Worm (Caenorhabditis elegans): Measurements from ENCODE around the gene F17C8.3.

F17C8.3 gene

DNA sequence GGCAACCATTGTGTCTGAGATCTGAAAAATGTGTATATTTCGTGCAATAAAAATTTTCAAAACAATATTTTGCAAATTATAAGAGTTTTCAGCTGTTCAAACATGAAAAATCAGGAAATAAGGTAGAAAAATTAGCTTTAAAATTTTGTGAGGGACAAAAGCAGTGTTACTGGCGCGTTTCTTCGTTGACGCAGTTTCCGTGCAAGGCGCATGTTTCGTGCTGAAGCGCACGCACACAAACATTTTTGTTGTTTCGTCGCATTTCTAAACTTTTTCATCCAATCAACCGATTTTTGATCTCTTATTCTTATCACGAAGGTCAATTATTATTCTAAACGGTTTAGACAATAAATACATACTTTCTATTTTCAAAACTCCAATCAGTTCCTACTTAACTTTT, 38.5 kb upstream of the F17C8.3 start, which contains the start of gene nifk-1 (continued):
- TF ChIP-seq hlh-11 (tag; optimal IDR thresholded peaks at IDR 0.05), result peak; percentile 80
- TF ChIP-seq snpc-1.2 (GFP tag; IDR thresholded peaks at IDR 0.05), result no peak
- no peak for TF ChIP-seq pha-4 (GFP tag; IDR thresholded peaks at IDR 0.05)
- TF ChIP-seq pha-4 (tag; optimal IDR thresholded peaks at IDR 0.05), result peak; percentile 74
- peak; percentile 63 for TF ChIP-seq hlh-30 (tag; optimal IDR thresholded peaks at IDR 0.05; ENCODE audit: insufficient read depth)
- TF ChIP-seq ceh-62 (tag; optimal IDR thresholded peaks at IDR 0.05), result no peak
- no peak for TF ChIP-seq zfp-2 (tag; optimal IDR thresholded peaks at IDR 0.05)
- TF ChIP-seq zip-11 (GFP tag; IDR thresholded peaks at IDR 0.05), result no peak
- peak in 1 of 2 experiments; percentile 55 for TF ChIP-seq mdl-1 (tag; optimal IDR thresholded peaks at IDR 0.05)
- TF ChIP-seq nhr-48 (tag; optimal IDR thresholded peaks at IDR 0.05), result peak; percentile 33
- TF ChIP-seq ztf-11 (tag; optimal IDR thresholded peaks at IDR 0.05), result no peak
- peak; percentile 21 for TF ChIP-seq nhr-102 (tag; optimal IDR thresholded peaks at IDR 0.05)
- TF ChIP-seq ctbp-1 (GFP tag; IDR thresholded peaks at IDR 0.05), result no peak
- TF ChIP-seq dmd-8 (GFP tag; IDR thresholded peaks at IDR 0.05), result no peak
- no peak for TF ChIP-seq duxl-1 (tag; optimal IDR thresholded peaks at IDR 0.05; ENCODE audit: poor library complexity)
- no peak for TF ChIP-seq fkh-10 (GFP tag; optimal IDR thresholded peaks at IDR 0.05)
- no peak for TF ChIP-seq mdt-29 (GFP tag; IDR thresholded peaks at IDR 0.05)
- no peak for TF ChIP-seq ceh-20 (GFP tag; IDR thresholded peaks at IDR 0.05)
- no peak for TF ChIP-seq sdz-12 (GFP tag; optimal IDR thresholded peaks at IDR 0.05)
- TF ChIP-seq attf-4 (tag; optimal IDR thresholded peaks at IDR 0.05), result no peak
- peak; percentile 58 for TF ChIP-seq hmg-1.1 (GFP tag; IDR thresholded peaks at IDR 0.05)
- TF ChIP-seq nhr-77 (tag; optimal IDR thresholded peaks at IDR 0.05), result peak; percentile 68
- no peak for TF ChIP-seq jun-1 (tag; optimal IDR thresholded peaks at IDR 0.05)
- TF ChIP-seq nhr-76 (tag; optimal IDR thresholded peaks at IDR 0.05), result no peak
- TF ChIP-seq mes-2 (tag; optimal IDR thresholded peaks at IDR 0.05; ENCODE audit: poor library complexity, severe bottlenecking), result peak; percentile 78
- TF ChIP-seq unc-62 (GFP tag; optimal IDR thresholded peaks at IDR 0.05 in 1 of 2), result no peak
- TF ChIP-seq unc-62 (tag; optimal IDR thresholded peaks at IDR 0.05), result no peak
- peak; percentile 90 for TF ChIP-seq dve-1 (tag; optimal IDR thresholded peaks at IDR 0.05; ENCODE audit: insufficient read depth)
- no peak for TF ChIP-seq F10B5.3 (tag; optimal IDR thresholded peaks at IDR 0.05)
- TF ChIP-seq set-16 (GFP tag; IDR thresholded peaks at IDR 0.05), result no peak
- no peak for TF ChIP-seq pqm-1 (tag; optimal IDR thresholded peaks at IDR 0.05)
- TF ChIP-seq ces-1 (GFP tag; optimal IDR thresholded peaks at IDR 0.05), result no peak
- TF ChIP-seq ceh-28 (tag; optimal IDR thresholded peaks at IDR 0.05), result no peak
- TF ChIP-seq F37D6.2 (tag; optimal IDR thresholded peaks at IDR 0.05), result no peak
- peak; percentile 70 for TF ChIP-seq T20F7.1 (GFP tag; optimal IDR thresholded peaks at IDR 0.05)
- TF ChIP-seq lsy-2 (tag; optimal IDR thresholded peaks at IDR 0.05), result peak in 1 of 2 experiments; percentile 87
- peak; percentile 22 for TF ChIP-seq nhr-11 (tag; optimal IDR thresholded peaks at IDR 0.05)
- TF ChIP-seq fos-1 (tag; optimal IDR thresholded peaks at IDR 0.05), result no peak
- no peak for TF ChIP-seq spr-1 (tag; optimal IDR thresholded peaks at IDR 0.05)
- TF ChIP-seq zip-2 (tag; optimal IDR thresholded peaks at IDR 0.05), result no peak
- TF ChIP-seq gei-8 (GFP tag; optimal IDR thresholded peaks at IDR 0.05), result no peak
- TF ChIP-seq aha-1 (tag), result peak; percentile 70
- no peak for TF ChIP-seq Y105C5A.15 (GFP tag; IDR thresholded peaks at IDR 0.05)
- TF ChIP-seq ama-1 (optimal IDR thresholded peaks at IDR 0.05), result no peak
- no peak for TF ChIP-seq zag-1 (tag; optimal IDR thresholded peaks at IDR 0.05)
- TF ChIP-seq arid-1 (GFP tag; conservative IDR thresholded peaks at IDR 0.05), result no peak
- TF ChIP-seq F44E2.7 (GFP tag; IDR thresholded peaks at IDR 0.05), result no peak
- 0 out of 2 replicates have a peak, but pooled peaks have one; percentile 23 for TF ChIP-seq lin-1 (GFP tag; IDR thresholded peaks at IDR 0.05)
- no peak for TF ChIP-seq zfp-3 (GFP tag; conservative IDR thresholded peaks at IDR 0.05)
- no peak for TF ChIP-seq cey-2 (tag; optimal IDR thresholded peaks at IDR 0.05; ENCODE audit: borderline replicate concordance, insufficient read depth)
- TF ChIP-seq spr-3 (GFP tag; optimal IDR thresholded peaks at IDR 0.05), result no peak
- peak; percentile 19 for TF ChIP-seq lin-13 (GFP tag; optimal IDR thresholded peaks at IDR 0.05)

Measured in whole organism, L4 larva.